Worm (Caenorhabditis elegans) whole organism, L1 larva: ENCODE results near the gene rab-3.

Experiments used
- alr-1 ChIP-seq: fragments of 200-800 bp; sonication (Bioruptor generic); optimal IDR thresholded peaks from 2 replicates; lab custom pipeline; 2018; ENCODE audit warnings: borderline replicate concordance, mild to moderate bottlenecking, missing genetic modification characterization, missing compliant biosample characterization
- ama-1 ChIP-seq: fragments of 150-350 bp; optimal IDR thresholded peaks from 2 replicates; lab custom pipeline; 2014
- lir-3 ChIP-seq: sonication (generic microtip); optimal IDR thresholded peaks from 2 replicates; lab custom pipeline; 2016; ENCODE audit warnings: mild to moderate bottlenecking, missing genetic modification characterization, moderate library complexity, missing compliant biosample characterization; ENCODE audit not compliant: poor library complexity
- snpc-4 ChIP-seq: fragments of 150-350 bp; optimal IDR thresholded peaks from 2 replicates; lab custom pipeline; 2014; ENCODE audit warnings: missing biosample characterization, missing genetic modification characterization

DNA sequence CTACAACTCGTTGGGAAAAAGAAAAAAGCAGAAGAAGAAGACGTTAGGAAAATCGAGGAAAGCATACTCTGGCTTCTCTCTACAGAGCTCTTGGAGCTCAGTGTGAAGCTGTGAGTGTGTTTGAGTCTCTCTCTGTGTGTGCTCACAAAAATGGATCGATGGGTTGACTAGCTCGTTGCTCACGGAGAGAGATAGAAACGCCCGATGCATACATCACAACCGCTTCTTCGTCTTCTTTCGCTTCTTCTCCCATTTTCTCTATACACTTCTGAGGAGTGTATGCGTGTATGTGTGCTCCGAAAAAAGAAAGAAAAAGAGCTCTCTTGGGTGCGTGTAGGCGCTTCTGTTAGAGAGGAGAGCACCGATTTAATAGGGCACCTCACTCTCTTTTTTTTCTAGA, 2.6 kb downstream of the rab-3 start:
- TF ChIP-seq snpc-4 (no peak), ama-1 (no peak), alr-1 (no peak), lir-3 (no peak)
